Worm (Caenorhabditis elegans) whole organism, young adult: ENCODE results near the gene F40F12.9.

Source experiments
- B0336.3 ChIP-seq: fragments of 200-800 bp; sonication (Bioruptor generic); IDR thresholded peaks from 2 replicates; pipeline ENCODE4 v1.3.6; 2022; ENCODE audit warnings: missing genetic modification characterization, missing compliant biosample characterization
- F10E7.11 ChIP-seq: sonication (generic microtip); optimal IDR thresholded peaks from 2 replicates; lab custom pipeline; 2017; ENCODE audit warnings: mild to moderate bottlenecking, missing genetic modification characterization, moderate library complexity, missing compliant biosample characterization
- F55B11.4 ChIP-seq: sonication (generic microtip); optimal IDR thresholded peaks from 2 replicates; lab custom pipeline; 2016; ENCODE audit warnings: missing compliant biosample characterization, missing genetic modification characterization, borderline replicate concordance; ENCODE audit not compliant: insufficient read depth
- F57A8.1 ChIP-seq: fragments of 200-800 bp; sonication (Bioruptor generic); optimal IDR thresholded peaks from 2 replicates; lab custom pipeline; 2018; ENCODE audit warnings: mild to moderate bottlenecking, missing genetic modification characterization, moderate library complexity, missing compliant biosample characterization
- ama-1 ChIP-seq, 3 experiments: fragments of 150-350 bp in 1 of 3; sonication (generic microtip) in 2 of 3; optimal IDR thresholded peaks; 2 replicates each; lab custom pipeline; 2014 to 2018; ENCODE audit warnings: missing biosample characterization in 2 of 3, missing genetic modification characterization in 2 of 3, missing genetic modification reagents in 2 of 3
- athp-1 ChIP-seq: sonication (generic microtip); optimal IDR thresholded peaks from 2 replicates; lab custom pipeline; 2017; ENCODE audit warnings: mild to moderate bottlenecking, missing genetic modification characterization, missing compliant biosample characterization
- bed-2 ChIP-seq: fragments of 200-800 bp; sonication (Bioruptor generic); IDR thresholded peaks from 2 replicates; pipeline ENCODE4 v1.3.6; 2022; ENCODE audit warnings: missing genetic modification reagents, missing genetic modification characterization, missing compliant biosample characterization
- ceh-100 ChIP-seq: fragments of 200-800 bp; sonication (Bioruptor generic); IDR thresholded peaks from 2 replicates; pipeline ENCODE4 v1.3.6; 2022; ENCODE audit warnings: missing genetic modification reagents, missing genetic modification characterization, missing compliant biosample characterization
- mel-28 ChIP-seq: sonication (generic microtip); optimal IDR thresholded peaks from 2 replicates; lab custom pipeline; 2016; ENCODE audit warnings: borderline replicate concordance, mild to moderate bottlenecking, missing genetic modification characterization, missing compliant biosample characterization
- nfya-1 ChIP-seq: sonication (generic microtip); optimal IDR thresholded peaks from 2 replicates; lab custom pipeline; 2017; ENCODE audit warnings: antibody characterized with exemption, missing compliant biosample characterization, missing genetic modification characterization, borderline replicate concordance; ENCODE audit not compliant: insufficient read depth
- repo-1 ChIP-seq: sonication (generic microtip); optimal IDR thresholded peaks from 2 replicates; lab custom pipeline; 2017; ENCODE audit warnings: mild to moderate bottlenecking, missing genetic modification characterization, missing compliant biosample characterization
- unc-130 ChIP-seq: sonication (generic microtip); optimal IDR thresholded peaks from 2 replicates; lab custom pipeline; 2016; ENCODE audit warnings: missing genetic modification reagents, missing genetic modification characterization, missing compliant biosample characterization

ce11 chrIII:9951864-9952263 lies 40.7 kb downstream of the F40F12.9 start, which contains the start of gene K03H1.11:
- TF ChIP-seq mel-28 (tag; lab: Kevin White, UChicago) (no peak), F57A8.1 (GFP tag; lab: Kevin White, UChicago) (no peak), nfya-1 (no peak), F55B11.4 (tag; lab: Kevin White, UChicago) (no peak), B0336.3 (GFP tag; lab: Robert Waterston, UW) (no peak), unc-130 (no peak), repo-1 (tag; lab: Kevin White, UChicago) (no peak), athp-1 (tag; lab: Kevin White, UChicago) (no peak), F10E7.11 (tag; lab: Kevin White, UChicago) (no peak), ceh-100 (GFP tag; lab: Robert Waterston, UW) (no peak), bed-2 (GFP tag; lab: Robert Waterston, UW) (no peak), ama-1 (optimal IDR thresholded peaks at IDR 0.05; lab: Kevin White, UChicago) (no peak), ama-1 (GFP tag; optimal IDR thresholded peaks at IDR 0.05; lab: Kevin White, UChicago) (no peak)
